Worm (Caenorhabditis elegans): Measurements from ENCODE around the gene B0563.7.
"Not testable (repeated sequence)": the region's sequence is repeated elsewhere in the genome, so short reads cannot be mapped to it uniquely, and the experiment has no call there.

Gene B0563.7

ce11 chrX:9154216-9154615 lies at the start of gene B0563.7:
B0563.7 (minus strand) TSS chrX:9154316.
- no peak for TF ChIP-seq dao-5 (tag; optimal IDR thresholded peaks at IDR 0.05)
- no peak for TF ChIP-seq W03F9.2 (tag; optimal IDR thresholded peaks at IDR 0.05)
- no peak for TF ChIP-seq him-1 (tag; optimal IDR thresholded peaks at IDR 0.05)

DNA sequence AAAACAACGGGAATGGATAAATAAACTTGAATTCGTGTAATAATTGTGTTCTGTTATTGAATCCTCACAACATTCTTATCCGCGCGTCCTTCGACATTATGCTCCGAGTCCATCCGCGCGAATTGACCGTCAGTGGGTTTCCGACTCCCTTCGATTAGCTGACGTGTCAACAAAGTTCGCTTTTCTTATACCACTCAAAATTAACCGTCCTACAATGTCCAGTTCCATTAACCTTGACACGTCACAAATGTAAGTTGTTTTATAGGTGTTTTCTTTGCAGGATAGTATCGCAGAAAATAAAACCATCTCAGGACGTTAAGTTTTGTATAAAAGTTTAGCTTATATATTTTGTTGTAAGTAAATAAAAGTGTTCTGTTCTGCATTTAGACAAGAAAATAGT lies 49.4 kb upstream of the B0563.7 start, which contains the start of gene crb-3:
Gene crb-3, plus strand, starts transcription at position 301 of the 400 bp plus-strand sequence.
- TF ChIP-seq dao-5, him-1, W03F9.2 (tag; optimal IDR thresholded peaks at IDR 0.05): not testable (repeated sequence)

DNA sequence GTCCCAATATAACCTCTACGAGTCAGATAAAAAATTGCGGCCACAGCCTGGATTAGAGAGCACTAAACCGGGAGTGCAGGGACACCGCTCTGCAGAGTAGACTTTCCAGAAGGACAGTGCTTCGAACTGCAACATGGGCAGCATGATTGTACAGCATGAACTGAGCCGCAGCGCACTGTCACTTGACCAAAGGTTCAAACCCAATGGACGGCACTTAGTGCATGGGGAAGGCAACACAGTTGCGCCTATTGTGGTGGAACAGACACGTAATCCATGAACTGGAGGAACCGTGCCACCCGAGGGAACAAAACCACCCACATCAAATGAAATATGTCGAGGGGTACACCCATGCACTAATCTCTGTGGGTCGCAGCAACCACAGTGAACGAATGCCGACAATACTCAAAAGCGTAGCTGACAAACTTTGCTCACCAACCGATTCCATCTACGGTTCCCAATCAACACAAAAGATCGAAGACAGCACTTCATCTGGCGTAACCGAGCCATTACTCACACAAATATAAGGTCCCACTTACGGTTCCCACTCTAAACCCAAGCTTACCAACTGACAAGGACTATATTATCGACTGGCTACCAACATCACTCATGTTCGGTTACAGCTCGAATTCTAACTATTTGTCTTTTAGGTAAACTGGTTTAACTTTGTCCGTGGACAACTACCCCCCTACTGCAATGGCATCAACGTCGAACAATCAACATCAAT lies 41.4 kb upstream of the B0563.7 start:
- TF ChIP-seq W03F9.2 (tag; optimal IDR thresholded peaks at IDR 0.05) (no peak), dao-5 (tag; optimal IDR thresholded peaks at IDR 0.05) (no peak), him-1 (tag; optimal IDR thresholded peaks at IDR 0.05) (no peak)

ce11 chrX:9194081-9194480 lies 40.0 kb upstream of the B0563.7 start:
- TF ChIP-seq W03F9.2 (tag; optimal IDR thresholded peaks at IDR 0.05) (no peak), dao-5 (tag; optimal IDR thresholded peaks at IDR 0.05) (no peak), him-1 (tag; optimal IDR thresholded peaks at IDR 0.05) (no peak)

DNA sequence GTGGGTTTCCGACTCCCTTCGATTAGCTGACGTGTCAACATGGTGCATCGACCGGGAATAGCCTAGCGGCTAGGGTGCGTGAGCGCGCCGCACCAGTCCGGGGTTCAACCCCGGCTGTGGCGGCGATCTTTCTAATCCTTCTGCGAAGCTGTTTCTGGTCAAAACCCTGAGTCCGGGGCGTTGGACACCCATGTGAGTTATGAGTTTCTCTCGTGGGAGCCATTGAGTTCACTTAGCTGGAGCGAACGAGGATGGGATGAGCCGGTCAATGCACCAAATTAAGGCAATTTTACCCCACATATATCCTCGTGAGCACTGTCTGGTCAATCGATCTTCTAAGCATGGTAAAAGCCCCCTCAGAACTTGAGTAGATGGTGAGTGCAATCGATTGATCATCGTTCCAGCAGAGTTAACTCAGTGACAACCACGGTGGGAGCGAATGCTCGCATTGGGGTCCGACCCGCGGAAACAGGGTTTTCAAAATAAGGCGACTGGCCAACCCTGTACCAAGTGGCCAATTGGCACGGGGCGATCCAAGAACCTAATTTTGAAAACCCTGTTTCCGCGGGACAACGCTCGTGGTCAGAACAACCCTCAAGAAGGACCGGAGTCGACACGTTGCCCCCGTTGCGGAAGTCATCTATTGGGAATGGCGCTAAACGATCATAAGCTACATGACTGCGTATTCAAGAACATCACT lies 37.8 kb upstream of the B0563.7 start, which contains the start of gene Y81B9A.1:
Gene Y81B9A.1, plus strand, starts transcription at position 650 of the 700 bp plus-strand sequence.
- TF ChIP-seq him-1 (tag; optimal IDR thresholded peaks at IDR 0.05) (no peak), W03F9.2 (tag; optimal IDR thresholded peaks at IDR 0.05) (no peak), dao-5 (tag; optimal IDR thresholded peaks at IDR 0.05) (no peak)

DNA sequence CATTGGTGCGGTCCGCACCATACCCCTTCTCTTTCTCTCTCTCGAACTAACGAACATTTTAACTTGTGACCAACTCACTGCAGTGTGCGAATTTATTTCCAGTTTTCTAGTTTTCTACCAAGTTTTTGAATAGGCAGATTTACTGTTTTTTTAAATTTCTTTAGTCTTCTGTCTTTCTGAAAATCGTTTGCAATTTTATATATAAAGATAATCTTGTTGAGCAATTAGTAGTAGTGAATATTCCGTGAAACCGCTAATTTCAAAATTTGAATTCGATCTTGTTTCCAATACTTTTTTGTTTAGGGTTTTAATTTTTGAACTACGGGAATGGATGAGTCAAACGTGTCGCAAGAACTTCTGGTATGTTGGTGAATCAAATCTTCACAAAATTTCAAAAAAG lies 29.7 kb upstream of the B0563.7 start, which contains the start of gene Y81B9A.2:
Gene Y81B9A.2, plus strand, starts transcription at position 301 of the 400 bp plus-strand sequence.
- TF ChIP-seq W03F9.2 (tag; optimal IDR thresholded peaks at IDR 0.05) (no peak), him-1 (tag; optimal IDR thresholded peaks at IDR 0.05) (no peak), dao-5 (tag; optimal IDR thresholded peaks at IDR 0.05) (no peak)

- TF ChIP-seq him-1 (tag; optimal IDR thresholded peaks at IDR 0.05) (no peak), dao-5 (tag; optimal IDR thresholded peaks at IDR 0.05) (no peak), W03F9.2 (tag; optimal IDR thresholded peaks at IDR 0.05) (no peak)
These were observed 28.0 kb upstream of the B0563.7 start, which contains the start of gene Y81B9A.3 for ce11 chrX:9182140-9182539. Y81B9A.3 (plus strand) TSS chrX:9182440.

DNA sequence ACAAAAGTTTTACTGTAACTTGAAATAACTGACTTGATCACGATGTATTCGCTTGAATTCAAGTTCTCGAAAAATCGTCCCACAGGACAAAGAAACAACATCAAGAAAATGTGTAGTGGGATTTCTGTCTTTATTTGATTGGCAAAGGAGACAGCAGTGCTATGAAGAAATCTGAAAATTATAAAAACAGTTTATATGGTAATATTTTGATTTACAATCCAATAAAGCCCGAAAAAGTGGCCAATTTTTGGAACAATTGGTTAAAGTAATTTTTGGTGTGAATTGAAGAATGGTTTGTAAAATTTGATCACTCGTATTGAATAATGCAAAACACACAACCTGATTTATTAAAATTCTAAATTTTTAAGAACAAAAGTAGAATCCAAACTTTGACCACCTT lies 26.7 kb upstream of the B0563.7 start, which contains the start of gene Y81B9A.4:
Gene Y81B9A.4, minus strand, starts transcription at position 101 of the 400 bp plus-strand sequence.
- TF ChIP-seq W03F9.2 (tag; optimal IDR thresholded peaks at IDR 0.05) (no peak), dao-5 (tag; optimal IDR thresholded peaks at IDR 0.05) (no peak), him-1 (tag; optimal IDR thresholded peaks at IDR 0.05) (no peak)

DNA sequence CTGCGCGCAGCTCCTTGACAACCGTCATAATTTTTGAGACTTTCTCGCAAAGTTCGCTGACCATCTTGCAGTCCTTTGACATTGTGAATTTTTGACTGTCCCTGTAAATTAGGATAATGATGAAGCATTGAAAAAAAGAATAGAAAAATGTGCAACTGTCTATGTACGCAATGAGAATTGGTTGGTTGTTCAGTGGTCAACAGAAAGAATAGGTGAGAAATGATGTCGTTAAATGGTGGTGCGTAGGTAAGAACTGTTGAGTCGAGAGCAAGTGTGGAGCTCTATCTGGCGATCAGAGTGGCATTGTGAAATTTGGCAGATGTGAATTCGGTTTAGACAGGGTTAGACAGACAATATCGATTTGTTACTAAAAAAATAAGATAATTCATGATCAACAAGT lies 20.3 kb upstream of the B0563.7 start, which contains the start of gene B0563.8:
Gene B0563.8, minus strand, starts transcription at position 101 of the 400 bp plus-strand sequence.
- TF ChIP-seq dao-5 (tag; optimal IDR thresholded peaks at IDR 0.05) (no peak), W03F9.2 (tag; optimal IDR thresholded peaks at IDR 0.05) (no peak), him-1 (tag; optimal IDR thresholded peaks at IDR 0.05) (no peak)

DNA sequence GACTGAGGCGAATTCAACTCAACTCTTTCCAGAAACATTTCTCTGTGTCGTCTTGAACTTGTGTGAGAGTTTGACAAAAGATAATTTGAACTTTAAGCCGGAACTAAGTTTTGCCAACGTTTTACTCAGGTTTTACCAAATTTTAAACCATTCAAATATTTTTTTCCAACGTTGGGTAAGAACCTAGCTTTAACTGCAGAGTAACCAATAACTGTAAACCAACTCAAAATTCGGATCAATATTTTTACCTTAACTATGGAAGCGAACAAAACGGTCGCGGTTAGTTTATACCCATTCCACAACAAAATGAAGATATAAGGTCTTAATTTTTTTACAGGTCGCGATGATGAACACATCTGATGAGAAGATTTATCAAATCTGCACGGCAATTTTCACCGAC lies 18.6 kb upstream of the B0563.7 start:
- TF ChIP-seq him-1 (tag; optimal IDR thresholded peaks at IDR 0.05) (no peak), W03F9.2 (tag; optimal IDR thresholded peaks at IDR 0.05) (no peak), dao-5 (tag; optimal IDR thresholded peaks at IDR 0.05) (no peak)

- TF ChIP-seq dao-5 (tag; optimal IDR thresholded peaks at IDR 0.05) (no peak), him-1 (tag; optimal IDR thresholded peaks at IDR 0.05) (no peak), W03F9.2 (tag; optimal IDR thresholded peaks at IDR 0.05) (no peak)
These were observed 18.2 kb upstream of the B0563.7 start, which contains the start of gene B0563.18 for ce11 chrX:9172278-9172677. B0563.18 (plus strand) TSS chrX:9172578.

ce11 chrX:9171241-9171640 lies 17.1 kb upstream of the B0563.7 start, which contains the start of gene B0563.1:
B0563.1 (plus strand) TSS chrX:9171541.
- TF ChIP-seq him-1 (tag; optimal IDR thresholded peaks at IDR 0.05) (no peak), W03F9.2 (tag; optimal IDR thresholded peaks at IDR 0.05) (no peak), dao-5 (tag; optimal IDR thresholded peaks at IDR 0.05) (no peak)

DNA sequence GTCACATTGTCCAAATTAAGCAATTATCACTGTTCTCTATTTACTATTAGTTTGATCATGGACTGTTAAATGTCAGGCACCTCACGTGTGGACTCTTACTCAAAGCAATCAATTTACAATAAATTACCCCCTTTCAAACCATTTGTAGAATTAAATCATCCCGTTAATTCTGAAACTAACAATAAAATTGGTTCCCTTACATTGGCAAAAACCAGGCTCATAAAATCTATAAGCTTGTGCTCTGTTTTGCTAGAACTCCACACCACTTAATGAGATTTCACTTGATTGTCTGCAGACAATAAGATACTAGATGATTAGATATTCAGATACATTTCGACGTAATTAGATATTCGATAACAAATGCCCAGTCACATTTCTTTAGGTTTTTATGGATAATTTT lies 15.9 kb upstream of the B0563.7 start:
- no peak for TF ChIP-seq W03F9.2 (tag; optimal IDR thresholded peaks at IDR 0.05)

DNA sequence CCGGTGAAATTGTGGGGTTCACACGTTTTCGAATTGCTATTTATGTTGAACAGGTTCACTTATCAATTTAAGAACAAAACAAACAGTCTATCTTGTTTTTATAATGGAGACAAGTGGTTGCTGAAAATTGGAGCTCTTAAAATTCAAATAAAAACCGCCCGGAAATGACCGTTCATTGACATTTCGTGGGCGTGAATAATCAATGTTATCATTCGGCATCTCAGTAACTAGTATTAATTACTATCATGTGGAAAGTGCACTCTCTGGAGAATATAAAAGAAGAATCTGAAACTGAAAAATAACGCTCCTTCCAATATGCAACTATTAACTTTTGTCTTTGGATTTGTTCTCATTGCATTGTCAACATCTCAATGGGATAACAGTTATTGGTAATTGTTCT lies 14.1 kb upstream of the B0563.7 start, which contains the start of gene B0563.9:
Gene B0563.9, plus strand, starts transcription at position 301 of the 400 bp plus-strand sequence.
- TF ChIP-seq W03F9.2 (tag; optimal IDR thresholded peaks at IDR 0.05) (no peak), dao-5 (tag; optimal IDR thresholded peaks at IDR 0.05) (no peak), him-1 (tag; optimal IDR thresholded peaks at IDR 0.05) (no peak)

Data from whole organism, L4/young adult.